Fruit fly (Drosophila melanogaster) whole organism, embryonic: ENCODE data around the gene CG46397.
A peak's percentile ranks its signal among the peaks of the same experiment; 100 is the strongest.

Experiments used
- Blimp-1 ChIP-seq: fragments of 200-800 bp; sonication (Bioruptor generic); optimal IDR thresholded peaks from 3 replicates; lab custom pipeline; 2018; ENCODE audit warnings: missing biosample characterization, missing genetic modification characterization, mild to moderate bottlenecking, moderate library complexity, missing genetic modification reagents
- CG10209 ChIP-seq: fragments of 200-800 bp; sonication (Bioruptor generic); optimal IDR thresholded peaks from 3 replicates; lab custom pipeline; 2017; ENCODE audit warnings: missing biosample characterization, mild to moderate bottlenecking, missing genetic modification characterization, missing genetic modification reagents
- CG11696 ChIP-seq: fragments of 200-800 bp; sonication (Bioruptor generic); IDR thresholded peaks from 2 replicates; pipeline ENCODE4 v1.3.6; 2022; ENCODE audit warnings: missing biosample characterization, missing genetic modification characterization
- CG13296 ChIP-seq: fragments of 200-800 bp; sonication (Bioruptor generic); optimal IDR thresholded peaks from 3 replicates; lab custom pipeline; 2018; ENCODE audit warnings: missing biosample characterization, mild to moderate bottlenecking, missing genetic modification characterization
- CG13424 ChIP-seq: fragments of 200-800 bp; sonication (Bioruptor generic); optimal IDR thresholded peaks from 2 replicates; lab custom pipeline; 2019; ENCODE audit warnings: missing biosample characterization, mild to moderate bottlenecking, missing genetic modification characterization, moderate library complexity
- CG15514 ChIP-seq: fragments of 200-800 bp; sonication (Bioruptor generic); optimal IDR thresholded peaks from 3 replicates; lab custom pipeline; 2017; ENCODE audit warnings: missing biosample characterization, missing genetic modification characterization, mild to moderate bottlenecking, moderate library complexity, missing genetic modification reagents
- CG1602 ChIP-seq: fragments of 200-800 bp; sonication (Bioruptor generic); optimal IDR thresholded peaks from 3 replicates; lab custom pipeline; 2016; ENCODE audit warnings: missing biosample characterization, missing genetic modification characterization
- CG16779 ChIP-seq: fragments of 200-800 bp; sonication (Bioruptor generic); IDR thresholded peaks from 2 replicates; pipeline ENCODE4 v1.3.6; 2022; ENCODE audit warnings: missing biosample characterization, missing genetic modification characterization
- CG17361 ChIP-seq: fragments of 200-800 bp; sonication (Bioruptor generic); IDR thresholded peaks from 3 replicates; pipeline ENCODE4 v1.3.6; 2022; ENCODE audit warnings: missing biosample characterization, missing genetic modification characterization
- CG17802 ChIP-seq: fragments of 200-800 bp; sonication (Bioruptor generic); optimal IDR thresholded peaks from 2 replicates; lab custom pipeline; 2018; ENCODE audit warnings: missing biosample characterization, mild to moderate bottlenecking, missing genetic modification characterization, moderate library complexity
- CG17912 ChIP-seq: fragments of 200-800 bp; sonication (Bioruptor generic); optimal IDR thresholded peaks from 2 replicates; lab custom pipeline; 2018; ENCODE audit warnings: missing biosample characterization, mild to moderate bottlenecking, missing genetic modification characterization
- CG1792 ChIP-seq: fragments of 200-800 bp; sonication (Bioruptor generic); optimal IDR thresholded peaks from 2 replicates; lab custom pipeline; 2016; ENCODE audit warnings: missing biosample characterization, missing genetic modification characterization
- CG33213 ChIP-seq: fragments of 200-800 bp; sonication (Bioruptor generic); optimal IDR thresholded peaks from 3 replicates; lab custom pipeline; 2016; ENCODE audit warnings: missing biosample characterization, missing genetic modification characterization
- CG34224 ChIP-seq: fragments of 200-800 bp; sonication (Bioruptor generic); IDR thresholded peaks from 3 replicates; pipeline ENCODE4 v1.3.6; 2022; ENCODE audit warnings: missing biosample characterization, missing genetic modification characterization; ENCODE audit not compliant: partially characterized antibody
- CG3995 ChIP-seq: fragments of 200-800 bp; sonication (Bioruptor generic); optimal IDR thresholded peaks from 3 replicates; lab custom pipeline; 2016; ENCODE audit warnings: missing biosample characterization, missing genetic modification characterization
- CG4360 ChIP-seq: fragments of 200-800 bp; sonication (Bioruptor generic); IDR thresholded peaks from 2 replicates; pipeline ENCODE4 v1.3.6; 2022; ENCODE audit warnings: missing biosample characterization, missing genetic modification characterization
- CG4730 ChIP-seq: fragments of 200-800 bp; sonication (Bioruptor generic); IDR thresholded peaks from 2 replicates; pipeline ENCODE4 v1.3.6; 2022; ENCODE audit warnings: missing biosample characterization, missing genetic modification characterization
- CG5245 ChIP-seq: fragments of 200-800 bp; sonication (Bioruptor generic); optimal IDR thresholded peaks from 3 replicates; lab custom pipeline; 2016; ENCODE audit warnings: missing biosample characterization, missing genetic modification characterization
- CG6689 ChIP-seq: fragments of 200-800 bp; sonication (Bioruptor generic); IDR thresholded peaks from 2 replicates; pipeline ENCODE4 v1.3.6; 2022; ENCODE audit warnings: missing biosample characterization, missing genetic modification characterization
- CG7928 ChIP-seq: fragments of 200-800 bp; sonication (Bioruptor generic); optimal IDR thresholded peaks from 2 replicates; lab custom pipeline; 2017; ENCODE audit warnings: missing biosample characterization, mild to moderate bottlenecking, missing genetic modification characterization
- CG8089 ChIP-seq: fragments of 200-800 bp; sonication (Bioruptor generic); optimal IDR thresholded peaks from 3 replicates; lab custom pipeline; 2016; ENCODE audit warnings: missing biosample characterization, missing genetic modification characterization
- CoRest ChIP-seq: fragments of 200-800 bp; sonication (Bioruptor generic); optimal IDR thresholded peaks from 3 replicates; lab custom pipeline; 2018; ENCODE audit warnings: missing biosample characterization, mild to moderate bottlenecking, missing genetic modification characterization, moderate library complexity
- E2f1 ChIP-seq: fragments of 200-800 bp; sonication (Bioruptor generic); IDR thresholded peaks from 2 replicates; pipeline ENCODE4 v1.3.6; 2022; ENCODE audit warnings: missing biosample characterization, missing genetic modification characterization
- HLHmδ ChIP-seq: fragments of 200-800 bp; sonication (Bioruptor generic); optimal IDR thresholded peaks from 2 replicates; lab custom pipeline; 2018; ENCODE audit warnings: missing biosample characterization, mild to moderate bottlenecking, missing genetic modification characterization, moderate library complexity
- Jarid2 ChIP-seq: fragments of 200-800 bp; sonication (Bioruptor generic); optimal IDR thresholded peaks from 3 replicates; lab custom pipeline; 2017; ENCODE audit warnings: mild to moderate bottlenecking, missing biosample characterization, missing genetic modification reagents, missing genetic modification characterization
- Meics ChIP-seq: fragments of 200-800 bp; sonication (Bioruptor generic); optimal IDR thresholded peaks from 2 replicates; lab custom pipeline; 2017; ENCODE audit warnings: missing biosample characterization, mild to moderate bottlenecking, missing genetic modification characterization
- Mrtf ChIP-seq: fragments of 200-800 bp; sonication (Bioruptor generic); IDR thresholded peaks from 3 replicates; pipeline ENCODE4 v1.3.6; 2022; ENCODE audit warnings: missing biosample characterization, missing genetic modification characterization
- NFAT ChIP-seq: fragments of 200-800 bp; sonication (Bioruptor generic); IDR thresholded peaks from 2 replicates; pipeline ENCODE4 v1.3.6; 2022; ENCODE audit warnings: missing biosample characterization, missing genetic modification characterization
- Taf1 ChIP-seq: fragments of 200-800 bp; sonication (Bioruptor generic); IDR thresholded peaks from 2 replicates; pipeline ENCODE4 v1.3.6; 2022; ENCODE audit warnings: missing biosample characterization, missing genetic modification characterization
- Xbp1 ChIP-seq: fragments of 200-800 bp; sonication (Bioruptor generic); optimal IDR thresholded peaks from 3 replicates; lab custom pipeline; 2016; ENCODE audit warnings: missing biosample characterization, mild to moderate bottlenecking, missing genetic modification characterization
- amos ChIP-seq: fragments of 200-800 bp; sonication (Bioruptor generic); IDR thresholded peaks from 2 replicates; pipeline ENCODE4 v1.3.6; 2022; ENCODE audit warnings: missing biosample characterization, missing genetic modification characterization; ENCODE audit not compliant: partially characterized antibody
- btn ChIP-seq: fragments of 200-800 bp; sonication (Bioruptor generic); optimal IDR thresholded peaks from 2 replicates; lab custom pipeline; 2016; ENCODE audit warnings: missing biosample characterization, missing genetic modification characterization
- cas ChIP-seq: fragments of 200-800 bp; sonication (Bioruptor generic); IDR thresholded peaks from 2 replicates; pipeline ENCODE4 v1.3.6; 2022; ENCODE audit warnings: missing biosample characterization, missing genetic modification characterization
- cato ChIP-seq: fragments of 200-800 bp; sonication (Bioruptor generic); optimal IDR thresholded peaks from 2 replicates; lab custom pipeline; 2016; ENCODE audit warnings: missing biosample characterization, missing genetic modification characterization, borderline replicate concordance
- caup ChIP-seq: fragments of 200-800 bp; sonication (Bioruptor generic); optimal IDR thresholded peaks from 3 replicates; lab custom pipeline; 2017; ENCODE audit warnings: missing biosample characterization, mild to moderate bottlenecking, missing genetic modification characterization, moderate library complexity; ENCODE audit not compliant: severe bottlenecking
- dimm ChIP-seq: fragments of 200-800 bp; sonication (Bioruptor generic); IDR thresholded peaks from 2 replicates; pipeline ENCODE4 v1.3.6; 2022; ENCODE audit warnings: missing biosample characterization, missing genetic modification characterization
- disco-r ChIP-seq: fragments of 200-800 bp; sonication (Bioruptor generic); optimal IDR thresholded peaks from 2 replicates; lab custom pipeline; 2016; ENCODE audit warnings: missing biosample characterization, missing genetic modification characterization
- ems ChIP-seq: fragments of 200-800 bp; sonication (Bioruptor generic); optimal IDR thresholded peaks from 3 replicates; lab custom pipeline; 2016; ENCODE audit warnings: missing biosample characterization, missing genetic modification characterization
- esg ChIP-seq: fragments of 200-800 bp; sonication (Bioruptor generic); conservative IDR thresholded peaks from 2 replicates; pipeline ENCODE4 v1.3.6; 2022; ENCODE audit warnings: missing biosample characterization, missing genetic modification characterization
- gro ChIP-seq: fragments of 200-800 bp; sonication (Bioruptor generic); optimal IDR thresholded peaks from 2 replicates; lab custom pipeline; 2016; ENCODE audit warnings: missing biosample characterization, missing genetic modification characterization
- klu ChIP-seq: fragments of 200-800 bp; sonication (Bioruptor generic); IDR thresholded peaks from 2 replicates; pipeline ENCODE4 v1.3.6; 2022; ENCODE audit warnings: missing biosample characterization, missing genetic modification characterization
- knrl ChIP-seq: fragments of 200-800 bp; sonication (Bioruptor generic); IDR thresholded peaks from 3 replicates; pipeline ENCODE4 v1.3.6; 2022; ENCODE audit warnings: missing biosample characterization, missing genetic modification characterization; ENCODE audit not compliant: partially characterized antibody
- luna ChIP-seq: fragments of 200-800 bp; sonication (Bioruptor generic); optimal IDR thresholded peaks from 2 replicates; lab custom pipeline; 2016; ENCODE audit warnings: missing biosample characterization, missing genetic modification characterization
- otp ChIP-seq: fragments of 200-800 bp; sonication (Bioruptor generic); IDR thresholded peaks from 3 replicates; pipeline ENCODE4, ENCODE4 v1.3.6; 2022; ENCODE audit warnings: missing biosample characterization, missing genetic modification characterization
- peb ChIP-seq: fragments of 200-800 bp; sonication (Bioruptor generic); IDR thresholded peaks from 2 replicates; pipeline ENCODE4 v1.3.6; 2022; ENCODE audit warnings: missing biosample characterization, missing genetic modification characterization
- repo ChIP-seq: fragments of 200-800 bp; sonication (Bioruptor generic); optimal IDR thresholded peaks from 2 replicates; lab custom pipeline; 2016; ENCODE audit warnings: missing biosample characterization, missing genetic modification characterization
- rib ChIP-seq: fragments of 200-800 bp; sonication (Bioruptor generic); IDR thresholded peaks from 2 replicates; pipeline ENCODE4 v1.3.6; 2022; ENCODE audit warnings: missing biosample characterization, missing genetic modification characterization
- sens ChIP-seq: fragments of 200-800 bp; sonication (Bioruptor generic); peaks from one replicate; lab custom pipeline; 2016; ENCODE audit warnings: missing biosample characterization, missing genetic modification characterization
- slp2 ChIP-seq: fragments of 200-800 bp; sonication (Bioruptor generic); optimal IDR thresholded peaks from 2 replicates; lab custom pipeline; 2016; ENCODE audit warnings: missing biosample characterization, missing genetic modification characterization
- tgo ChIP-seq: fragments of 200-800 bp; sonication (Bioruptor generic); IDR thresholded peaks from 3 replicates; pipeline ENCODE4 v1.3.6; 2022; ENCODE audit warnings: missing biosample characterization, missing genetic modification characterization

The CG46397 gene

dm6 chr2L:8951184-8951934, 4.3 kb downstream of the CG46397 start, which contains the start of gene C1GalTA:
Gene C1GalTA, minus strand, starts transcription at chr2L:8951216.
- TF ChIP-seq esg (GFP tag; lab: Robert Waterston, UW) (peak; percentile 92), CG4360 (GFP tag; lab: Robert Waterston, UW) (peak; percentile 62; the same call in 1 of the 2 replicates), amos (GFP tag; lab: Robert Waterston, UW) (no peak), Blimp-1 (GFP tag; lab: Kevin White, UChicago) (peak; percentile 98), Xbp1 (GFP tag; lab: Kevin White, UChicago) (peak; percentile 89), CG13424 (peak; percentile 99), CoRest (peak; percentile 100), Jarid2 (GFP tag; lab: Kevin White, UChicago) (peak; percentile 89), CG17802 (peak; percentile 77), CG3995 (GFP tag; lab: Kevin White, UChicago) (peak; percentile 43), CG33213 (GFP tag; lab: Kevin White, UChicago) (peak; percentile 50), otp (GFP tag; lab: Robert Waterston, UW) (peak; percentile 68; the same call in 1 of the 3 replicates), rib (peak; percentile 93), CG11696 (GFP tag; lab: Robert Waterston, UW) (peak; percentile 90), cato (peak; percentile 91), CG10209 (GFP tag; lab: Kevin White, UChicago) (peak; percentile 97), CG16779 (GFP tag; lab: Robert Waterston, UW) (no peak), CG13296 (GFP tag; lab: Kevin White, UChicago) (peak; percentile 99), CG4730 (GFP tag; lab: Robert Waterston, UW) (peak; percentile 93), knrl (GFP tag; lab: Robert Waterston, UW) (no peak), CG34224 (GFP tag; lab: Robert Waterston, UW) (no peak), Taf1 (peak; percentile 85), CG1602 (GFP tag; lab: Kevin White, UChicago) (peak; percentile 96), NFAT (GFP tag; lab: Robert Waterston, UW) (no peak; the same call in 1 of the 2 replicates), cas (peak; percentile 89), klu (GFP tag; lab: Robert Waterston, UW) (peak; percentile 96), btn (GFP tag; lab: Kevin White, UChicago) (no peak), HLHmδ (GFP tag; lab: Kevin White, UChicago) (no peak), Meics (GFP tag; lab: Kevin White, UChicago) (peak; percentile 99), CG5245 (GFP tag; lab: Kevin White, UChicago) (peak; percentile 84), luna (GFP tag; lab: Kevin White, UChicago) (no peak), caup (GFP tag; lab: Kevin White, UChicago) (peak; percentile 96), disco-r (peak; percentile 58), repo (GFP tag; lab: Kevin White, UChicago) (no peak), CG17912 (GFP tag; lab: Kevin White, UChicago) (peak; percentile 61), gro (GFP tag; lab: Kevin White, UChicago) (peak; percentile 63), CG6689 (GFP tag; lab: Robert Waterston, UW) (peak; percentile 98), CG7928 (GFP tag; lab: Kevin White, UChicago) (peak; percentile 75), Mrtf (GFP tag; lab: Robert Waterston, UW) (peak; percentile 90; the same call in 2 of the 3 replicates), CG15514 (GFP tag; lab: Kevin White, UChicago) (peak; percentile 91), CG17361 (peak; percentile 100), peb (GFP tag; lab: Robert Waterston, UW) (peak; percentile 90), ems (GFP tag; lab: Kevin White, UChicago) (peak; percentile 64), CG1792 (GFP tag; lab: Kevin White, UChicago) (peak; percentile 0), slp2 (GFP tag; lab: Kevin White, UChicago) (peak; percentile 37), E2f1 (peak; percentile 97), CG8089 (GFP tag; lab: Kevin White, UChicago) (peak; percentile 62), sens (GFP tag; lab: Kevin White, UChicago) (peak; percentile 93), dimm (GFP tag; lab: Robert Waterston, UW) (peak; percentile 77), tgo (GFP tag; lab: Robert Waterston, UW) (peak; percentile 98)
